Fruit fly (Drosophila melanogaster) whole organism, embryonic: ENCODE data around the gene CG10222.

Experiments
- ATbp ChIP-seq: fragments of 200-800 bp; sonication (Bioruptor generic); optimal IDR thresholded peaks from 2 replicates; lab custom pipeline; 2017; ENCODE audit warnings: missing biosample characterization, mild to moderate bottlenecking, missing genetic modification characterization, missing genetic modification reagents
- Atf3 ChIP-seq: fragments of 200-800 bp; sonication (Bioruptor generic); optimal IDR thresholded peaks from 3 replicates; lab custom pipeline; 2016; ENCODE audit warnings: missing biosample characterization, missing genetic modification characterization
- CG10147 ChIP-seq: fragments of 200-800 bp; sonication (Bioruptor generic); optimal IDR thresholded peaks from 2 replicates; lab custom pipeline; 2019; ENCODE audit warnings: missing biosample characterization, mild to moderate bottlenecking, missing genetic modification characterization, moderate library complexity
- CG11456 ChIP-seq: fragments of 200-800 bp; sonication (Bioruptor generic); IDR thresholded peaks from 3 replicates; pipeline ENCODE4 v1.3.6; 2022; ENCODE audit warnings: missing biosample characterization, missing genetic modification characterization
- CG12104 ChIP-seq: fragments of 200-800 bp; sonication (Bioruptor generic); optimal IDR thresholded peaks from 3 replicates; lab custom pipeline; 2016; ENCODE audit warnings: missing biosample characterization, missing genetic modification characterization
- CG12391 ChIP-seq: fragments of 200-800 bp; sonication (Bioruptor generic); optimal IDR thresholded peaks from 3 replicates; lab custom pipeline; 2018; ENCODE audit warnings: missing biosample characterization, mild to moderate bottlenecking, missing genetic modification characterization, moderate library complexity
- CG14710 ChIP-seq: fragments of 200-800 bp; sonication (Bioruptor generic); optimal IDR thresholded peaks from 3 replicates; lab custom pipeline; 2019; ENCODE audit warnings: missing biosample characterization, mild to moderate bottlenecking, missing genetic modification characterization, moderate library complexity
- CG14860 ChIP-seq: fragments of 200-800 bp; sonication (Bioruptor generic); IDR thresholded peaks from 3 replicates; pipeline ENCODE4 v1.3.6; 2022; ENCODE audit warnings: missing biosample characterization, missing genetic modification characterization; ENCODE audit not compliant: partially characterized antibody
- CG15269 ChIP-seq: fragments of 200-800 bp; sonication (Bioruptor generic); optimal IDR thresholded peaks from 2 replicates; lab custom pipeline; 2018; ENCODE audit warnings: missing biosample characterization, mild to moderate bottlenecking, missing genetic modification characterization, moderate library complexity
- CG15514 ChIP-seq: fragments of 200-800 bp; sonication (Bioruptor generic); optimal IDR thresholded peaks from 3 replicates; lab custom pipeline; 2017; ENCODE audit warnings: missing biosample characterization, missing genetic modification characterization, mild to moderate bottlenecking, moderate library complexity, missing genetic modification reagents
- CG17829 ChIP-seq: fragments of 200-800 bp; optimal IDR thresholded peaks from 2 replicates; lab custom pipeline; 2019; ENCODE audit warnings: missing biosample characterization, mild to moderate bottlenecking, missing genetic modification characterization, moderate library complexity
- CG18599 ChIP-seq: fragments of 200-800 bp; sonication (Bioruptor generic); optimal IDR thresholded peaks from 3 replicates; lab custom pipeline; 2017; ENCODE audit warnings: missing biosample characterization, missing genetic modification characterization, mild to moderate bottlenecking, moderate library complexity, missing genetic modification reagents
- CG2875 ChIP-seq: fragments of 200-800 bp; sonication (Bioruptor generic); optimal IDR thresholded peaks from 2 replicates; lab custom pipeline; 2017; ENCODE audit warnings: missing biosample characterization, mild to moderate bottlenecking, missing genetic modification characterization, missing genetic modification reagents
- CG30403 ChIP-seq: fragments of 200-800 bp; sonication (Bioruptor generic); optimal IDR thresholded peaks from 3 replicates; lab custom pipeline; 2016; ENCODE audit warnings: missing biosample characterization, missing genetic modification characterization
- CG31365 ChIP-seq: fragments of 200-800 bp; sonication (Bioruptor generic); optimal IDR thresholded peaks from 2 replicates; lab custom pipeline; 2018; ENCODE audit warnings: missing biosample characterization, mild to moderate bottlenecking, missing genetic modification characterization
- CG3281 ChIP-seq: fragments of 200-800 bp; sonication (Bioruptor generic); optimal IDR thresholded peaks from 3 replicates; lab custom pipeline; 2017; ENCODE audit warnings: missing biosample characterization, mild to moderate bottlenecking, missing genetic modification characterization
- CG3407 ChIP-seq: fragments of 200-800 bp; sonication (Bioruptor generic); optimal IDR thresholded peaks from 2 replicates; lab custom pipeline; 2018; ENCODE audit warnings: missing biosample characterization, mild to moderate bottlenecking, missing genetic modification characterization
- CG43689 ChIP-seq: fragments of 200-800 bp; sonication (Bioruptor generic); IDR thresholded peaks from 2 replicates; pipeline ENCODE4 v1.3.6; 2022; ENCODE audit warnings: missing biosample characterization, missing genetic modification characterization
- CG4617 ChIP-seq: fragments of 200-800 bp; sonication (Bioruptor generic); optimal IDR thresholded peaks from 3 replicates; lab custom pipeline; 2016; ENCODE audit warnings: missing biosample characterization, missing genetic modification characterization, borderline replicate concordance
- CG6254 ChIP-seq: fragments of 200-800 bp; sonication (Bioruptor generic); optimal IDR thresholded peaks from 3 replicates; lab custom pipeline; 2017; ENCODE audit warnings: mild to moderate bottlenecking, missing biosample characterization, missing genetic modification reagents, missing genetic modification characterization
- CG6791 ChIP-seq: fragments of 200-800 bp; sonication (Bioruptor generic); IDR thresholded peaks from 3 replicates; pipeline ENCODE4 v1.3.6; 2022; ENCODE audit warnings: missing biosample characterization, missing genetic modification characterization; ENCODE audit not compliant: partially characterized antibody
- CG7839 ChIP-seq: fragments of 200-800 bp; sonication (Bioruptor generic); optimal IDR thresholded peaks from 3 replicates; lab custom pipeline; 2018; ENCODE audit warnings: missing biosample characterization, mild to moderate bottlenecking, missing genetic modification characterization, moderate library complexity
- CG7963 ChIP-seq: fragments of 200-800 bp; sonication (Bioruptor generic); IDR thresholded peaks from 3 replicates; pipeline ENCODE4 v1.3.6; 2022; ENCODE audit warnings: missing biosample characterization, missing genetic modification characterization; ENCODE audit not compliant: partially characterized antibody
- CHES-1-like ChIP-seq: fragments of 200-800 bp; sonication (Bioruptor generic); optimal IDR thresholded peaks from 2 replicates; lab custom pipeline; 2016; ENCODE audit warnings: missing biosample characterization, missing genetic modification characterization
- D ChIP-seq, 2 experiments: fragments of 200-800 bp in 1 of 2; fragments of >200 bp in 1 of 2; sonication (Bioruptor generic) in 1 of 2; optimal IDR thresholded peaks; 2 replicates in 1 of 2; 3 replicates in 1 of 2; lab custom pipeline; 2017; ENCODE audit warnings: mild to moderate bottlenecking in 1 of 2, missing biosample characterization in 1 of 2, missing genetic modification characterization in 1 of 2, missing genetic modification reagents in 1 of 2
- Dbx ChIP-seq: fragments of 200-800 bp; sonication (Bioruptor generic); IDR thresholded peaks from 3 replicates; pipeline ENCODE4 v1.3.6; 2022; ENCODE audit warnings: missing biosample characterization, missing genetic modification characterization
- Ets65A ChIP-seq: fragments of 200-800 bp; sonication (Bioruptor generic); peaks from one replicate; lab custom pipeline; 2016; ENCODE audit warnings: missing biosample characterization, missing genetic modification characterization
- Max ChIP-seq: fragments of 200-800 bp; sonication (Bioruptor generic); optimal IDR thresholded peaks from 2 replicates; lab custom pipeline; 2016; ENCODE audit warnings: missing biosample characterization, mild to moderate bottlenecking, missing genetic modification characterization
- Nf-YC ChIP-seq: fragments of 200-800 bp; optimal IDR thresholded peaks from 3 replicates; lab custom pipeline; 2019; ENCODE audit warnings: missing biosample characterization, mild to moderate bottlenecking, missing genetic modification characterization, moderate library complexity
- Poxn ChIP-seq: fragments of 200-800 bp; sonication (Bioruptor generic); IDR thresholded peaks from 2 replicates; pipeline ENCODE4 v1.3.6; 2022; ENCODE audit warnings: missing biosample characterization, missing genetic modification characterization
- Scr ChIP-seq: fragments of 200-800 bp; sonication (Bioruptor generic); IDR thresholded peaks from 2 replicates; pipeline ENCODE4 v1.3.6; 2022; ENCODE audit warnings: missing biosample characterization, missing genetic modification characterization; ENCODE audit not compliant: partially characterized antibody
- Sry-δ ChIP-seq: fragments of 200-800 bp; sonication (Bioruptor generic); optimal IDR thresholded peaks from 2 replicates; lab custom pipeline; 2016; ENCODE audit warnings: missing biosample characterization, missing genetic modification characterization
- Stat92E ChIP-seq, 3 experiments: fragments of >200 bp in 2 of 3; fragments of 200-800 bp in 1 of 3; sonication (Bioruptor generic) in 1 of 3; optimal IDR thresholded peaks; 2 replicates each; lab custom pipeline; 2017 to 2019; ENCODE audit warnings: missing biosample characterization in 3 of 3, missing genetic modification characterization in 3 of 3, mild to moderate bottlenecking in 1 of 3, moderate library complexity in 1 of 3
- bbx ChIP-seq: fragments of 200-800 bp; sonication (Bioruptor generic); IDR thresholded peaks from 2 replicates; pipeline ENCODE4 v1.3.6; 2022; ENCODE audit warnings: missing biosample characterization, missing genetic modification characterization; ENCODE audit not compliant: partially characterized antibody
- btn ChIP-seq: fragments of 200-800 bp; sonication (Bioruptor generic); optimal IDR thresholded peaks from 2 replicates; lab custom pipeline; 2016; ENCODE audit warnings: missing biosample characterization, missing genetic modification characterization
- cwo ChIP-seq: fragments of 200-800 bp; sonication (Bioruptor generic); optimal IDR thresholded peaks from 3 replicates; lab custom pipeline; 2017; ENCODE audit warnings: missing biosample characterization, missing genetic modification characterization, mild to moderate bottlenecking, moderate library complexity, missing genetic modification reagents
- dpn ChIP-seq, 2 experiments: fragments of 200-800 bp; sonication (Bioruptor generic); optimal IDR thresholded peaks; 3 replicates each; lab custom pipeline; 2016; ENCODE audit warnings: missing biosample characterization in 2 of 2, missing genetic modification characterization in 2 of 2
- gsb-n ChIP-seq: fragments of 200-800 bp; sonication (Bioruptor generic); optimal IDR thresholded peaks from 3 replicates; lab custom pipeline; 2018; ENCODE audit warnings: missing biosample characterization, mild to moderate bottlenecking, missing genetic modification characterization
- hb ChIP-seq: fragments of 200-800 bp; sonication (Bioruptor generic); IDR thresholded peaks from 3 replicates; pipeline ENCODE4 v1.3.6; 2022; ENCODE audit warnings: missing biosample characterization, missing genetic modification characterization; ENCODE audit not compliant: partially characterized antibody
- lola ChIP-seq, 3 experiments: fragments of >200 bp in 2 of 3; fragments of 200-800 bp in 1 of 3; sonication (Bioruptor generic) in 1 of 3; optimal IDR thresholded peaks; 2 replicates each; lab custom pipeline; 2017 to 2019; ENCODE audit warnings: missing biosample characterization in 3 of 3, missing genetic modification characterization in 3 of 3, mild to moderate bottlenecking in 1 of 3, moderate library complexity in 1 of 3
- maf-S ChIP-seq: fragments of 200-800 bp; sonication (Bioruptor generic); optimal IDR thresholded peaks from 2 replicates; lab custom pipeline; 2016; ENCODE audit warnings: missing biosample characterization, missing genetic modification characterization
- pzg ChIP-seq: fragments of 200-800 bp; sonication (Bioruptor generic); optimal IDR thresholded peaks from 3 replicates; lab custom pipeline; 2018; ENCODE audit warnings: missing biosample characterization, mild to moderate bottlenecking, missing genetic modification characterization, moderate library complexity
- row ChIP-seq: fragments of 200-800 bp; sonication (Bioruptor generic); IDR thresholded peaks from 3 replicates; pipeline ENCODE4 v1.3.6; 2022; ENCODE audit warnings: missing biosample characterization, missing genetic modification characterization
- schlank ChIP-seq: fragments of 200-800 bp; sonication (Bioruptor generic); optimal IDR thresholded peaks from 2 replicates; lab custom pipeline; 2018; ENCODE audit warnings: missing biosample characterization, mild to moderate bottlenecking, missing genetic modification characterization
- tll ChIP-seq, 2 experiments: fragments of 200-800 bp in 1 of 2; fragments of >200 bp in 1 of 2; sonication (Bioruptor generic) in 1 of 2; optimal IDR thresholded peaks; 2 replicates each; lab custom pipeline; 2017 to 2019; ENCODE audit warnings: missing biosample characterization in 2 of 2, missing genetic modification characterization in 2 of 2, mild to moderate bottlenecking in 1 of 2, moderate library complexity in 1 of 2
- toy ChIP-seq: fragments of 200-800 bp; sonication (Bioruptor generic); IDR thresholded peaks from 2 replicates; pipeline ENCODE4 v1.3.6; 2022; ENCODE audit warnings: missing biosample characterization, missing genetic modification characterization

Gene CG10222

DNA sequence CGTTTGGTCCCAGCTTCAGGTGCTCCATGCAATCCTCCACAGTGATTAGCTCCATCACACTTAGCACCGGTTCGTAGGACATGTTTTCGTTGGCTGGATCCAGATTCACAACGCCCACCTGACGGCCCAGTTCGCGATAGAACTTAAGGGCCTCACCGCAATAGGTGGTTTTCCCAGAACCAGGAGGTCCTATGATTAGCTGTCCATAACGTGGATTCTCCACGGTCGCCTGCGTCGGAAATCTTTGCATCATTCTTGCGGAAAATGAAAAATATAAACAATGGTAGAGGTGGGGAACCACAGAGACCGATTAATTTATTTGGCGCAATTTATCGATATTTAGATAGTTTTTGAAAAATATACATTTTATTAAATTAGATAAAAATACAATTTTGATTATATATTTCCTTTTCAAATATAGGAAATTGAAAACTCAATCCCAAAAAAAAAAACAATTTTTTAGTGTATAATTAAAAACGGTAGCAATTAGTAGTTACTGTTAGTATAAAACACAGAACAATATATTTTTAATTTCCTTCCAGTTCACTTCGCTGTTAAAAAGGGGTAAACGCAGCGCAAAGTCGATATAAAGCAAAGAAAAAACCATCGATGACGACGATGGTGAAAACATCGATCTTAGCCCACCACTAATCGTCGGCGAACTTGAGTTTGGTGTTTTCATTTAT, at the start of gene CG10222, which contains the start of gene flr (continued):
- TF ChIP-seq cwo (GFP tag; lab: Kevin White, UChicago), result no peak
- TF ChIP-seq CG7963 (GFP tag; lab: Robert Waterston, UW), result 0 out of 3 replicates have a peak, but pooled peaks have one; percentile 44
- TF ChIP-seq CG31365 (tag; lab: Kevin White, UChicago), result no peak
- TF ChIP-seq CG15269 (tag; lab: Kevin White, UChicago), result peak; percentile 5
- peak; percentile 15 for TF ChIP-seq CG4617 (GFP tag; lab: Kevin White, UChicago)
- no peak for TF ChIP-seq ATbp (GFP tag; lab: Kevin White, UChicago)
- peak; percentile 42; the same call in 1 of the 3 replicates for TF ChIP-seq Dbx (GFP tag; lab: Robert Waterston, UW)
- TF ChIP-seq CHES-1-like (GFP tag; lab: Kevin White, UChicago), result no peak
- peak; percentile 30 for TF ChIP-seq Max (GFP tag; lab: Kevin White, UChicago)
- peak; percentile 77 for TF ChIP-seq row (GFP tag; lab: Robert Waterston, UW)
- no peak for TF ChIP-seq toy (GFP tag; lab: Robert Waterston, UW)
- peak; percentile 75; the same call in 2 of the 3 replicates for TF ChIP-seq CG6791
- no peak for TF ChIP-seq tll (GFP tag; optimal IDR thresholded peaks at IDR 0.05; lab: Kevin White, UChicago)
- TF ChIP-seq CG3407 (GFP tag; lab: Kevin White, UChicago), result no peak
- TF ChIP-seq CG43689 (GFP tag; lab: Robert Waterston, UW), result no peak
- TF ChIP-seq Atf3, result no peak
- no peak for TF ChIP-seq CG2875 (GFP tag; lab: Kevin White, UChicago)
- no peak for TF ChIP-seq maf-S
- peak; percentile 40 for TF ChIP-seq CG15514
- peak; percentile 67 for TF ChIP-seq bbx (GFP tag; lab: Robert Waterston, UW)
- peak; percentile 32 for TF ChIP-seq CG30403
- TF ChIP-seq CG12391 (tag; lab: Kevin White, UChicago), result peak; percentile 42
- TF ChIP-seq hb (GFP tag; lab: Robert Waterston, UW), result peak; percentile 69
- TF ChIP-seq lola (GFP tag; optimal IDR thresholded peaks at IDR 0.05; lab: Kevin White, UChicago), result no peak
- TF ChIP-seq CG7839 (tag; lab: Kevin White, UChicago), result no peak
- peak; percentile 11 for TF ChIP-seq gsb-n
- TF ChIP-seq schlank (tag; lab: Kevin White, UChicago), result no peak
- TF ChIP-seq CG10147 (GFP tag; lab: Kevin White, UChicago), result peak; percentile 17
- TF ChIP-seq Sry-δ (GFP tag; lab: Kevin White, UChicago), result peak; percentile 86
- TF ChIP-seq CG14860 (GFP tag; lab: Robert Waterston, UW), result peak; percentile 69
- TF ChIP-seq CG18599 (GFP tag; lab: Kevin White, UChicago), result no peak
- TF ChIP-seq CG6254, result no peak
- TF ChIP-seq btn (GFP tag; lab: Kevin White, UChicago), result no peak
- TF ChIP-seq dpn (GFP tag; optimal IDR thresholded peaks at IDR 0.05; lab: Kevin White, UChicago), result no peak
- no peak for TF ChIP-seq Ets65A
- no peak for TF ChIP-seq Stat92E (GFP tag; optimal IDR thresholded peaks at IDR 0.05; lab: Kevin White, UChicago)
- TF ChIP-seq CG17829 (tag; lab: Kevin White, UChicago), result peak; percentile 40
- peak; percentile 20 for TF ChIP-seq CG12104
- TF ChIP-seq pzg (GFP tag; lab: Kevin White, UChicago), result peak; percentile 22
- peak; percentile 87 for TF ChIP-seq Scr (GFP tag; lab: Robert Waterston, UW)
- peak; percentile 70 for TF ChIP-seq D (optimal IDR thresholded peaks at IDR 0.05; lab: Kevin White, UChicago)
- TF ChIP-seq D (GFP tag; optimal IDR thresholded peaks at IDR 0.05; lab: Kevin White, UChicago), result peak; percentile 27
- TF ChIP-seq CG14710, result peak; percentile 58
- peak; percentile 15 for TF ChIP-seq CG3281 (GFP tag; lab: Kevin White, UChicago)
- TF ChIP-seq CG11456 (GFP tag; lab: Robert Waterston, UW), result no peak
- peak; percentile 35 for TF ChIP-seq Nf-YC (tag; lab: Kevin White, UChicago)
- no peak for TF ChIP-seq Poxn
